Fruit fly (Drosophila melanogaster) whole organism, adult: ENCODE measurements around the gene Hcs.

Experiments used
- CG11617 ChIP-seq: fragments of 200-800 bp; sonication (Bioruptor generic); optimal IDR thresholded peaks from 2 replicates; lab custom pipeline; 2017; ENCODE audit warnings: mild to moderate bottlenecking, missing biosample characterization, missing genetic modification reagents, missing genetic modification characterization
- CG12768 ChIP-seq: fragments of 200-800 bp; sonication (Bioruptor generic); optimal IDR thresholded peaks from 2 replicates; lab custom pipeline; 2017; ENCODE audit warnings: missing biosample characterization, missing genetic modification characterization, mild to moderate bottlenecking, moderate library complexity, missing genetic modification reagents
- CG14711 ChIP-seq: fragments of 200-800 bp; sonication (Bioruptor generic); optimal IDR thresholded peaks from 2 replicates; lab custom pipeline; 2018; ENCODE audit warnings: missing biosample characterization, mild to moderate bottlenecking, missing genetic modification characterization, moderate library complexity
- CG1620 ChIP-seq: fragments of 200-800 bp; sonication (Bioruptor generic); optimal IDR thresholded peaks from 2 replicates; lab custom pipeline; 2016; ENCODE audit warnings: missing biosample characterization, missing genetic modification characterization
- CG33017 ChIP-seq: fragments of 200-800 bp; sonication (Bioruptor generic); optimal IDR thresholded peaks from 2 replicates; lab custom pipeline; 2018; ENCODE audit warnings: missing biosample characterization, mild to moderate bottlenecking, missing genetic modification characterization, moderate library complexity
- CG5204 ChIP-seq: fragments of 200-800 bp; sonication (Bioruptor generic); optimal IDR thresholded peaks from 2 replicates; lab custom pipeline; 2016; ENCODE audit warnings: missing biosample characterization, missing genetic modification characterization
- CG7045 ChIP-seq: fragments of 200-800 bp; sonication (Bioruptor generic); optimal IDR thresholded peaks from 2 replicates; lab custom pipeline; 2017; ENCODE audit warnings: missing biosample characterization, mild to moderate bottlenecking, missing genetic modification characterization
- CG7101 ChIP-seq: fragments of 200-800 bp; sonication (Bioruptor generic); optimal IDR thresholded peaks from 2 replicates; lab custom pipeline; 2018; ENCODE audit warnings: missing biosample characterization, mild to moderate bottlenecking, missing genetic modification characterization, moderate library complexity
- Clk ChIP-seq: fragments of 200-800 bp; sonication (Bioruptor generic); optimal IDR thresholded peaks from 2 replicates; lab custom pipeline; 2017; ENCODE audit warnings: missing biosample characterization, missing genetic modification characterization
- Crg-1 ChIP-seq: fragments of 200-800 bp; sonication (Bioruptor generic); optimal IDR thresholded peaks from 2 replicates; lab custom pipeline; 2016; ENCODE audit warnings: missing biosample characterization, missing genetic modification characterization
- Hr96 ChIP-seq: fragments of 200-800 bp; sonication (Bioruptor generic); optimal IDR thresholded peaks from 2 replicates; lab custom pipeline; 2016; ENCODE audit warnings: missing biosample characterization, missing genetic modification characterization
- Mnt ChIP-seq: fragments of 200-800 bp; sonication (Bioruptor generic); optimal IDR thresholded peaks from 2 replicates; lab custom pipeline; 2016; ENCODE audit warnings: missing biosample characterization, mild to moderate bottlenecking, missing genetic modification characterization
- bab1 ChIP-seq: fragments of 200-800 bp; sonication (Bioruptor generic); optimal IDR thresholded peaks from 3 replicates; lab custom pipeline; 2019; ENCODE audit warnings: missing biosample characterization, mild to moderate bottlenecking, missing genetic modification characterization, moderate library complexity
- cic ChIP-seq: fragments of 200-800 bp; sonication (Bioruptor generic); optimal IDR thresholded peaks from 2 replicates; lab custom pipeline; 2017; ENCODE audit warnings: missing biosample characterization, mild to moderate bottlenecking, missing genetic modification characterization, moderate library complexity
- cnc ChIP-seq, 2 experiments: fragments of >200 bp; optimal IDR thresholded peaks; 2 replicates each; lab custom pipeline; 2017
- kay ChIP-seq: fragments of 200-800 bp; sonication (Bioruptor generic); peaks from one replicate; lab custom pipeline; 2016; ENCODE audit warnings: missing biosample characterization, missing genetic modification characterization, borderline replicate concordance
- ovo ChIP-seq: fragments of 200-800 bp; sonication (Bioruptor generic); optimal IDR thresholded peaks from 2 replicates; lab custom pipeline; 2016; ENCODE audit warnings: missing biosample characterization, missing genetic modification characterization
- pad ChIP-seq: fragments of 200-800 bp; sonication (Bioruptor generic); optimal IDR thresholded peaks from 3 replicates; lab custom pipeline; 2017; ENCODE audit warnings: missing biosample characterization, missing genetic modification characterization, mild to moderate bottlenecking, moderate library complexity, missing genetic modification reagents
- tj ChIP-seq: fragments of 200-800 bp; sonication (Bioruptor generic); optimal IDR thresholded peaks from 3 replicates; lab custom pipeline; 2017; ENCODE audit warnings: missing biosample characterization, mild to moderate bottlenecking, missing genetic modification characterization, moderate library complexity
- toe ChIP-seq: fragments of 200-800 bp; sonication (Bioruptor generic); optimal IDR thresholded peaks from 2 replicates; lab custom pipeline; 2016; ENCODE audit warnings: missing biosample characterization, missing genetic modification characterization

Hcs gene

DNA sequence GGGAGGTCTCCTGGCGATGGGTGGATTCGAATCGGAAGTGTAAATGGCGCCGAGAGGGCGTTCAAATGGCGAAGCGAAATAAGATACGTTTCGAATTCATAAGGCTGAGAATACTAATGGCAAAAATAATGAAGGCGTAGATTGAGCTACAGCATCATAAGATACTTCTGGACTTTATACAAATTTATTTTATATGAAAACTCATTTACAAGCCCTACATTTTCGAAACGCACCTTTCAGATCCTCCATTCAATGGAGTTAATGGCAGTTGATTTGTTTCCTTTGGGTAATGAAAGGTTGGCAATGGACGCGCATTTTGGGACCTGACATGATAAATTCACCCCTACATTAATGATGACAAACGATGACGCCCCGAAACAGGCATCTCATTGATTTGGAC lies 40.1 kb downstream of the Hcs start:
- TF ChIP-seq bab1 (no peak), ovo (GFP tag; lab: Kevin White, UChicago) (no peak), CG5204 (no peak), Hr96 (no peak), pad (no peak), CG33017 (tag; lab: Kevin White, UChicago) (no peak), CG7101 (tag; lab: Kevin White, UChicago) (no peak), Mnt (GFP tag; lab: Kevin White, UChicago) (no peak), Clk (GFP tag; lab: Kevin White, UChicago) (no peak), CG1620 (GFP tag; lab: Kevin White, UChicago) (no peak), CG12768 (GFP tag; lab: Kevin White, UChicago) (no peak), cic (GFP tag; lab: Kevin White, UChicago) (no peak), CG7045 (GFP tag; lab: Kevin White, UChicago) (no peak), tj (GFP tag; lab: Kevin White, UChicago) (no peak), toe (no peak), CG11617 (GFP tag; lab: Kevin White, UChicago) (no peak), cnc (optimal IDR thresholded peaks at IDR 0.05; lab: Kevin White, UChicago) (no peak)

- TF ChIP-seq cnc (optimal IDR thresholded peaks at IDR 0.05; lab: Kevin White, UChicago) (no peak), Hr96 (no peak), tj (GFP tag; lab: Kevin White, UChicago) (no peak), cic (GFP tag; lab: Kevin White, UChicago) (no peak), CG11617 (GFP tag; lab: Kevin White, UChicago) (no peak)
Observed at dm6 chr3R:5516582-5517001, 41.9 kb downstream of the Hcs start.

DNA sequence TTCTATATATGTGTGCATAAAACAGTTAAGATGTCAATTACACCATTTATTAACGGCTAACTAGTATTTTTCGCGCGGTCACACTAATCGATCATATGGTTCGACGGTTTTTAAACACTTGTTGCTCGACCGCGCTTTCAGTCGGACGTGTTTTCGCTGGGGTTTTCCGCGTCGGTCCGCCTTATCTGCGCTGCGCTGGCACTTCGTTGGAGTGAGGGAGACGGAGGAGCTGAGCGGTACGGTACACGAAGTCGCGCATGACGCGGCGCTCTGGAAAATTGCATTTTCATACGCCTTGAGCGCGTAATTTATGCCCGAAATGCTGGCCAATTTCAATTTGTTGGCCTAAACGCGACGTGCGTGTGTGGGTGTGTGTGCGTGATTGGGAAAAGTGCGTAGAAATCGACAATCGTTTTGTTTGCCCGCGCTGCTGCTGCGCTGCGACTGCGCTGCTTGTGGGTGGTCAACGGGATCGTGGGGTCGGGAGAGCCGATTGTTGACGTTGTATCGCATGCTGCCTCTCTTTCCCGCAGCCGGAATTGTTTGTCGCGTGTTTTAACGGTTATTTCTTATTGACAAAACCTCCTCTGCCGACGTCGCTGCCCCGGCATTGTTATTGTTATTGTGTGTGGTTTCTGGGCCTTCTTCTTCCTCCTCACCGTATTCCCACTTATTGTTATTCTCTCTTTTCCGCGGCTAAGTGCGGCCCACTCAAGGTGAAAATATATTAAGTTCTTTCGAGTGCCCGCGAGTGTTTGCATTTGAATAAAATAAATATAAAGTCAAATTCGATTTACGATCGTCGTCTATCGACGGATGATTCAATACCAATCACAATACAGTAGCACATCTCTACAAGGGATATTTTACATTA lies 42.5 kb downstream of the Hcs start, which contains the start of gene Itpr:
TSS of gene Itpr (plus strand) at position 116 of the 874 bp plus-strand sequence.
- TF ChIP-seq CG7101 (tag; lab: Kevin White, UChicago) (no peak), toe (no peak), CG14711 (tag; lab: Kevin White, UChicago) (no peak), kay (GFP tag; lab: Kevin White, UChicago) (peak; percentile 69), tj (GFP tag; lab: Kevin White, UChicago) (peak; percentile 68), CG7045 (GFP tag; lab: Kevin White, UChicago) (peak; percentile 47), CG12768 (GFP tag; lab: Kevin White, UChicago) (peak; percentile 63), pad (peak; percentile 23), Crg-1 (GFP tag; lab: Kevin White, UChicago) (peak; percentile 14), CG11617 (GFP tag; lab: Kevin White, UChicago) (peak; percentile 31), cnc (optimal IDR thresholded peaks at IDR 0.05; lab: Kevin White, UChicago) (peak; percentile 68 to 77), Hr96 (no peak), ovo (GFP tag; lab: Kevin White, UChicago) (peak; percentile 95), CG5204 (no peak), Mnt (GFP tag; lab: Kevin White, UChicago) (peak; percentile 76), CG1620 (GFP tag; lab: Kevin White, UChicago) (no peak), CG33017 (tag; lab: Kevin White, UChicago) (no peak), bab1 (peak; percentile 37), cic (GFP tag; lab: Kevin White, UChicago) (peak; percentile 83), Clk (GFP tag; lab: Kevin White, UChicago) (no peak)

dm6 chr3R:5517876-5518211 lies 43.1 kb downstream of the Hcs start:
- TF ChIP-seq kay (GFP tag; lab: Kevin White, UChicago) (no peak), CG7101 (tag; lab: Kevin White, UChicago) (no peak), tj (GFP tag; lab: Kevin White, UChicago) (no peak), CG5204 (no peak), Mnt (GFP tag; lab: Kevin White, UChicago) (no peak), bab1 (no peak), Clk (GFP tag; lab: Kevin White, UChicago) (no peak), cnc (optimal IDR thresholded peaks at IDR 0.05; lab: Kevin White, UChicago) (no peak), CG33017 (tag; lab: Kevin White, UChicago) (no peak), Crg-1 (GFP tag; lab: Kevin White, UChicago) (no peak), CG12768 (GFP tag; lab: Kevin White, UChicago) (no peak), pad (no peak), CG7045 (GFP tag; lab: Kevin White, UChicago) (no peak), CG11617 (GFP tag; lab: Kevin White, UChicago) (no peak), toe (no peak), CG14711 (tag; lab: Kevin White, UChicago) (no peak), ovo (GFP tag; lab: Kevin White, UChicago) (no peak), cic (GFP tag; lab: Kevin White, UChicago) (no peak), CG1620 (GFP tag; lab: Kevin White, UChicago) (no peak)

- no peak for TF ChIP-seq CG5204
- TF ChIP-seq tj (GFP tag; lab: Kevin White, UChicago): peak; percentile 35
- no peak for TF ChIP-seq Mnt (GFP tag; lab: Kevin White, UChicago)
- TF ChIP-seq bab1: peak; percentile 6
- no peak for TF ChIP-seq Clk (GFP tag; lab: Kevin White, UChicago)
- no peak for TF ChIP-seq Crg-1 (GFP tag; lab: Kevin White, UChicago)
- no peak for TF ChIP-seq toe
- no peak for TF ChIP-seq Hr96
Observed at dm6 chr3R:5518627-5519026, 43.9 kb downstream of the Hcs start.

dm6 chr3R:5519789-5520188 lies 45.1 kb downstream of the Hcs start:
- TF ChIP-seq Crg-1 (GFP tag; lab: Kevin White, UChicago): no peak
- no peak for TF ChIP-seq Hr96
- TF ChIP-seq CG1620 (GFP tag; lab: Kevin White, UChicago): no peak
- no peak for TF ChIP-seq CG14711 (tag; lab: Kevin White, UChicago)
- no peak for TF ChIP-seq toe
- TF ChIP-seq cic (GFP tag; lab: Kevin White, UChicago): peak; percentile 25
- TF ChIP-seq CG7101 (tag; lab: Kevin White, UChicago): no peak
- no peak for TF ChIP-seq cnc (optimal IDR thresholded peaks at IDR 0.05; lab: Kevin White, UChicago)
